Worm (Caenorhabditis elegans) whole organism, L4/young adult: Measurements from ENCODE around the gene R11G1.1.

Source experiments
- W03F9.2 ChIP-seq: fragments of 150-350 bp; optimal IDR thresholded peaks from 2 replicates; lab custom pipeline; 2014; ENCODE audit warnings: missing biosample characterization, missing genetic modification characterization
- him-1 ChIP-seq: sonication (generic microtip); optimal IDR thresholded peaks from 2 replicates; lab custom pipeline; 2016; ENCODE audit warnings: missing genotype, missing genetic modification reagents, missing genetic modification characterization, missing compliant biosample characterization

DNA sequence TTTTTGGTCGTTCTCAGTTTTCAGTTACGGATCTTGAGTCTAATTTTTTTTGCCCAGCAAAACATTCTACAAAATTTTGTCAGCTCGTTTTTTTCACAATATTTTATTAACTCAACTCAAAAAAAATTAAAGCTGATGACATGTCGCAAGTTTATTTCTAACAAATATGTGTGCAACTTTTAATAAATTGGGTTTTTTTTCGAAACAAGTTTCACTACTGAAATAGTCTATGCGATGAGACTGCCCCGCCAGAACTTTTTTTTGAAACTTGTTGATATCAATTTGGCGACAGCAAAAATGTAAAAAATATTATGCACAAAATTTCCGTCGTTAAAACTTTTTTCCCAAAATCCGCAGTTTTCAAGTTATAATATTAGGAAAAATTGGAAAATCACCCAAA, 36.1 kb upstream of the R11G1.1 start, which contains the start of gene C18B2.2:
- TF ChIP-seq him-1 (no peak), W03F9.2 (tag; lab: Kevin White, UChicago) (no peak)
